Worm (Caenorhabditis elegans) whole organism, young adult: ENCODE measurements around the gene col-130.
A peak's percentile ranks its signal among the peaks of the same experiment; 100 is the strongest.

Experiments used
- B0019.2 ChIP-seq: fragments of 200-800 bp; sonication (Bioruptor generic); conservative IDR thresholded peaks from 2 replicates; pipeline ENCODE4 v1.3.6; 2022; ENCODE audit warnings: missing genetic modification reagents, missing genetic modification characterization, missing compliant biosample characterization
- B0336.3 ChIP-seq: fragments of 200-800 bp; sonication (Bioruptor generic); IDR thresholded peaks from 2 replicates; pipeline ENCODE4 v1.3.6; 2022; ENCODE audit warnings: missing genetic modification characterization, missing compliant biosample characterization
- C17E4.6 ChIP-seq: fragments of 200-800 bp; sonication (Bioruptor generic); IDR thresholded peaks from 2 replicates; pipeline ENCODE4 v1.3.6; 2022; ENCODE audit warnings: missing genetic modification reagents, missing genetic modification characterization, missing compliant biosample characterization
- F10E7.11 ChIP-seq: sonication (generic microtip); optimal IDR thresholded peaks from 2 replicates; lab custom pipeline; 2017; ENCODE audit warnings: mild to moderate bottlenecking, missing genetic modification characterization, moderate library complexity, missing compliant biosample characterization
- F22D6.2 ChIP-seq: sonication (generic microtip); optimal IDR thresholded peaks from 2 replicates; lab custom pipeline; 2016; ENCODE audit warnings: mild to moderate bottlenecking, missing genetic modification characterization, missing compliant biosample characterization
- F23B12.7 ChIP-seq: sonication (generic microtip); optimal IDR thresholded peaks from 2 replicates; lab custom pipeline; 2017; ENCODE audit warnings: missing genetic modification characterization, mild to moderate bottlenecking, missing compliant biosample characterization, antibody characterized with exemption, moderate library complexity; ENCODE audit not compliant: insufficient read depth
- F57A8.1 ChIP-seq: fragments of 200-800 bp; sonication (Bioruptor generic); optimal IDR thresholded peaks from 2 replicates; lab custom pipeline; 2018; ENCODE audit warnings: mild to moderate bottlenecking, missing genetic modification characterization, moderate library complexity, missing compliant biosample characterization
- F57C9.4 ChIP-seq: sonication (generic microtip); optimal IDR thresholded peaks from 2 replicates; lab custom pipeline; 2017; ENCODE audit warnings: mild to moderate bottlenecking, missing genetic modification characterization, missing compliant biosample characterization
- K11D2.4 ChIP-seq: fragments of 200-800 bp; sonication (Bioruptor generic); IDR thresholded peaks from 2 replicates; pipeline ENCODE4 v1.3.6; 2022; ENCODE audit warnings: missing genetic modification reagents, missing genetic modification characterization, missing compliant biosample characterization
- K12H6.12 ChIP-seq: fragments of 200-800 bp; sonication (Bioruptor generic); optimal IDR thresholded peaks from 2 replicates; lab custom pipeline; 2018; ENCODE audit warnings: mild to moderate bottlenecking, missing genetic modification characterization, missing compliant biosample characterization
- T07F8.4 ChIP-seq: sonication (generic microtip); optimal IDR thresholded peaks from 2 replicates; lab custom pipeline; 2016; ENCODE audit warnings: mild to moderate bottlenecking, missing genetic modification characterization, moderate library complexity, missing compliant biosample characterization
- Y53F4B.3 ChIP-seq: fragments of 200-800 bp; sonication (Bioruptor generic); IDR thresholded peaks from 2 replicates; pipeline ENCODE4 v1.3.6; 2022; ENCODE audit warnings: missing genetic modification reagents, missing genetic modification characterization, missing compliant biosample characterization
- Y56A3A.18 ChIP-seq: fragments of 200-800 bp; sonication (Bioruptor generic); IDR thresholded peaks from 2 replicates; pipeline ENCODE4 v1.3.6; 2022; ENCODE audit warnings: missing genetic modification reagents, missing genetic modification characterization, missing compliant biosample characterization
- ZK185.1 ChIP-seq: sonication (generic microtip); optimal IDR thresholded peaks from 2 replicates; lab custom pipeline; 2016; ENCODE audit warnings: mild to moderate bottlenecking, missing genetic modification characterization, missing compliant biosample characterization; ENCODE audit not compliant: poor library complexity, severe bottlenecking
- ama-1 ChIP-seq, 3 experiments: fragments of 150-350 bp in 1 of 3; sonication (generic microtip) in 2 of 3; optimal IDR thresholded peaks; 2 replicates each; lab custom pipeline; 2014 to 2018; ENCODE audit warnings: missing biosample characterization in 2 of 3, missing genetic modification characterization in 2 of 3, missing genetic modification reagents in 2 of 3
- aptf-2 ChIP-seq: fragments of 200-800 bp; sonication (Bioruptor generic); conservative IDR thresholded peaks from 2 replicates; pipeline ENCODE4 v1.3.6; 2022; ENCODE audit warnings: missing genetic modification reagents, missing genetic modification characterization, missing compliant biosample characterization
- aptf-3 ChIP-seq: fragments of 200-800 bp; sonication (Bioruptor generic); IDR thresholded peaks from 2 replicates; pipeline ENCODE4 v1.3.6; 2022; ENCODE audit warnings: missing genetic modification characterization, missing compliant biosample characterization
- athp-1 ChIP-seq: sonication (generic microtip); optimal IDR thresholded peaks from 2 replicates; lab custom pipeline; 2017; ENCODE audit warnings: mild to moderate bottlenecking, missing genetic modification characterization, missing compliant biosample characterization
- attf-3 ChIP-seq: fragments of 200-800 bp; sonication (Bioruptor generic); conservative IDR thresholded peaks from 2 replicates; pipeline ENCODE4 v1.3.6; 2022; ENCODE audit warnings: missing genetic modification reagents, missing genetic modification characterization, missing compliant biosample characterization
- attf-6 ChIP-seq: fragments of 200-800 bp; sonication (Bioruptor generic); IDR thresholded peaks from 2 replicates; pipeline ENCODE4 v1.3.6; 2022; ENCODE audit warnings: missing genetic modification reagents, missing genetic modification characterization, missing compliant biosample characterization
- cebp-1 ChIP-seq, 2 experiments: fragments of 200-800 bp in 1 of 2; sonication (Bioruptor generic) in 1 of 2; sonication (generic microtip) in 1 of 2; IDR thresholded peaks in 1 of 2; optimal IDR thresholded peaks in 1 of 2; 2 replicates each; pipeline versions ENCODE4 v1.3.6 to Lab custom; 2017 to 2022; ENCODE audit warnings: missing compliant biosample characterization in 2 of 2, missing genetic modification characterization in 2 of 2, mild to moderate bottlenecking in 1 of 2, missing genetic modification reagents in 1 of 2, moderate library complexity in 1 of 2
- ceh-100 ChIP-seq: fragments of 200-800 bp; sonication (Bioruptor generic); IDR thresholded peaks from 2 replicates; pipeline ENCODE4 v1.3.6; 2022; ENCODE audit warnings: missing genetic modification reagents, missing genetic modification characterization, missing compliant biosample characterization
- ceh-40 ChIP-seq: fragments of 200-800 bp; sonication (Bioruptor generic); IDR thresholded peaks from 2 replicates; pipeline ENCODE4 v1.3.6; 2022; ENCODE audit warnings: missing genetic modification characterization, missing compliant biosample characterization
- ceh-79 ChIP-seq: sonication (generic microtip); optimal IDR thresholded peaks from 2 replicates; lab custom pipeline; 2017; ENCODE audit warnings: mild to moderate bottlenecking, missing genetic modification characterization, missing compliant biosample characterization
- chd-7 ChIP-seq: sonication (generic microtip); optimal IDR thresholded peaks from 2 replicates; lab custom pipeline; 2016; ENCODE audit warnings: mild to moderate bottlenecking, missing genetic modification characterization, moderate library complexity, missing compliant biosample characterization
- die-1 ChIP-seq: sonication (generic microtip); optimal IDR thresholded peaks from 2 replicates; lab custom pipeline; 2016; ENCODE audit warnings: missing genotype, mild to moderate bottlenecking, missing genetic modification characterization, missing compliant biosample characterization
- dox-1 ChIP-seq: fragments of 200-800 bp; sonication (Bioruptor generic); IDR thresholded peaks from 2 replicates; pipeline ENCODE4 v1.3.6; 2022; ENCODE audit warnings: missing genetic modification reagents, missing genetic modification characterization, missing compliant biosample characterization
- efl-1 ChIP-seq: fragments of 150-350 bp; optimal IDR thresholded peaks from 2 replicates; lab custom pipeline; 2014; ENCODE audit warnings: missing biosample characterization, missing genetic modification reagents, missing genetic modification characterization
- egl-18 ChIP-seq: fragments of 200-800 bp; sonication (Bioruptor generic); IDR thresholded peaks from 2 replicates; pipeline ENCODE4 v1.3.6; 2022; ENCODE audit warnings: missing genetic modification reagents, missing genetic modification characterization, missing compliant biosample characterization
- egrh-3 ChIP-seq: fragments of 200-800 bp; sonication (Bioruptor generic); IDR thresholded peaks from 2 replicates; pipeline ENCODE4 v1.3.6; 2022; ENCODE audit warnings: missing genetic modification reagents, missing genetic modification characterization, missing compliant biosample characterization
- fkh-3 ChIP-seq: sonication (generic microtip); optimal IDR thresholded peaks from 2 replicates; lab custom pipeline; 2016; ENCODE audit warnings: mild to moderate bottlenecking, missing genetic modification characterization, missing compliant biosample characterization
- gei-17 ChIP-seq: fragments of 200-800 bp; sonication (Bioruptor generic); optimal IDR thresholded peaks from 2 replicates; lab custom pipeline; 2018; ENCODE audit warnings: mild to moderate bottlenecking, missing genetic modification characterization, missing compliant biosample characterization
- hlh-26 ChIP-seq: fragments of 200-800 bp; sonication (Bioruptor generic); conservative IDR thresholded peaks from 2 replicates; pipeline ENCODE4 v1.3.6; 2022; ENCODE audit warnings: missing genetic modification reagents, missing genetic modification characterization, missing compliant biosample characterization
- lin-26 ChIP-seq: fragments of 200-800 bp; sonication (Bioruptor generic); IDR thresholded peaks from 2 replicates; pipeline ENCODE4 v1.3.6; 2022; ENCODE audit warnings: missing genetic modification reagents, missing genetic modification characterization, missing compliant biosample characterization
- lin-40 ChIP-seq: sonication (generic microtip); optimal IDR thresholded peaks from 2 replicates; lab custom pipeline; 2016; ENCODE audit warnings: missing genetic modification characterization, mild to moderate bottlenecking, missing compliant biosample characterization, missing genotype, missing genetic modification reagents
- madf-10 ChIP-seq: sonication (generic microtip); optimal IDR thresholded peaks from 2 replicates; lab custom pipeline; 2016; ENCODE audit warnings: mild to moderate bottlenecking, missing genetic modification characterization, missing compliant biosample characterization
- madf-3 ChIP-seq: fragments of 200-800 bp; sonication (Bioruptor generic); IDR thresholded peaks from 2 replicates; pipeline ENCODE4 v1.3.6; 2022; ENCODE audit warnings: missing genetic modification reagents, missing genetic modification characterization, missing compliant biosample characterization
- mes-4 ChIP-seq: sonication (generic microtip); optimal IDR thresholded peaks from 2 replicates; lab custom pipeline; 2016; ENCODE audit warnings: missing genotype, missing genetic modification characterization, missing compliant biosample characterization
- nfya-1 ChIP-seq: sonication (generic microtip); optimal IDR thresholded peaks from 2 replicates; lab custom pipeline; 2017; ENCODE audit warnings: antibody characterized with exemption, missing compliant biosample characterization, missing genetic modification characterization, borderline replicate concordance; ENCODE audit not compliant: insufficient read depth
- nfya-2 ChIP-seq: fragments of 200-800 bp; sonication (Bioruptor generic); IDR thresholded peaks from 2 replicates; pipeline ENCODE4 v1.3.6; 2022; ENCODE audit warnings: missing genetic modification reagents, missing genetic modification characterization, missing compliant biosample characterization
- pbrm-1 ChIP-seq: fragments of 200-800 bp; sonication (Bioruptor generic); IDR thresholded peaks from 2 replicates; pipeline ENCODE4 v1.3.6; 2022; ENCODE audit warnings: missing genetic modification reagents, missing genetic modification characterization, missing compliant biosample characterization
- pha-4 ChIP-seq: fragments of 150-350 bp; sonication (generic microtip); optimal IDR thresholded peaks from 2 replicates; lab custom pipeline; 2014; ENCODE audit warnings: missing biosample characterization, missing genetic modification reagents, missing genetic modification characterization
- sea-2 ChIP-seq: fragments of 200-800 bp; sonication (Bioruptor generic); IDR thresholded peaks from 2 replicates; pipeline ENCODE4 v1.3.6; 2022; ENCODE audit warnings: missing genetic modification characterization, missing compliant biosample characterization
- snpc-4 ChIP-seq, 5 experiments: fragments of 150-350 bp in 1 of 5; sonication (generic microtip) in 4 of 5; optimal IDR thresholded peaks; 2 replicates each; lab custom pipeline; 2014 to 2018; ENCODE audit warnings: missing genetic modification characterization in 5 of 5, missing biosample characterization in 3 of 5, antibody characterized with exemption in 2 of 5, mild to moderate bottlenecking in 2 of 5, missing compliant biosample characterization in 2 of 5, missing genotype in 2 of 5, moderate library complexity in 2 of 5, missing genetic modification reagents in 1 of 5
- tlf-1 ChIP-seq: fragments of 200-800 bp; sonication (Bioruptor generic); optimal IDR thresholded peaks from 2 replicates; lab custom pipeline; 2018; ENCODE audit warnings: mild to moderate bottlenecking, missing genetic modification characterization, missing compliant biosample characterization
- xnd-1 ChIP-seq: sonication (generic microtip); optimal IDR thresholded peaks from 2 replicates; lab custom pipeline; 2016; ENCODE audit warnings: missing genotype, missing genetic modification reagents, missing genetic modification characterization, missing compliant biosample characterization
- ztf-28 ChIP-seq: fragments of 200-800 bp; sonication (Bioruptor generic); IDR thresholded peaks from 2 replicates; pipeline ENCODE4 v1.3.6; 2022; ENCODE audit warnings: missing genetic modification reagents, missing genetic modification characterization, missing compliant biosample characterization

The col-130 gene

ce11 chrIV:12389951-12390350 is 38.4 kb downstream of the col-130 start, which contains the start of gene spe-45 (continued):
- TF ChIP-seq athp-1 (tag; lab: Kevin White, UChicago) (peak; percentile 64), pbrm-1 (GFP tag; lab: Robert Waterston, UW) (peak; percentile 46; the same call in 1 of the 2 replicates), cebp-1 (GFP tag; IDR thresholded peaks at IDR 0.05; lab: Robert Waterston, UW) (no peak), cebp-1 (tag; optimal IDR thresholded peaks at IDR 0.05; lab: Kevin White, UChicago) (no peak), F22D6.2 (tag; lab: Kevin White, UChicago) (no peak), T07F8.4 (tag; lab: Kevin White, UChicago) (no peak), lin-40 (no peak), Y53F4B.3 (no peak), attf-6 (GFP tag; lab: Robert Waterston, UW) (peak; percentile 74; the same call in 1 of the 2 replicates), egl-18 (GFP tag; lab: Robert Waterston, UW) (no peak), efl-1 (no peak), aptf-2 (GFP tag; lab: Robert Waterston, UW) (no peak), egrh-3 (GFP tag; lab: Robert Waterston, UW) (no peak), F23B12.7 (tag; lab: Kevin White, UChicago) (no peak), madf-10 (no peak), nfya-2 (GFP tag; lab: Robert Waterston, UW) (no peak), B0019.2 (GFP tag; lab: Robert Waterston, UW) (no peak), lin-26 (peak; percentile 78), hlh-26 (GFP tag; lab: Robert Waterston, UW) (no peak), Y56A3A.18 (GFP tag; lab: Robert Waterston, UW) (no peak), B0336.3 (GFP tag; lab: Robert Waterston, UW) (peak; percentile 83), nfya-1 (tag; lab: Kevin White, UChicago) (no peak), mes-4 (tag; lab: Kevin White, UChicago) (no peak), aptf-3 (GFP tag; lab: Robert Waterston, UW) (no peak), ceh-100 (GFP tag; lab: Robert Waterston, UW) (peak; percentile 45; the same call in 1 of the 2 replicates), F57C9.4 (tag; lab: Kevin White, UChicago) (no peak), snpc-4 (GFP tag; optimal IDR thresholded peaks at IDR 0.05; lab: Kevin White, UChicago) (no peak), snpc-4 (tag; optimal IDR thresholded peaks at IDR 0.05; lab: Kevin White, UChicago) (peak in 2 of 4 experiments; percentile 15 to 47), ceh-40 (GFP tag; lab: Robert Waterston, UW) (no peak), K12H6.12 (tag; lab: Kevin White, UChicago) (no peak), dox-1 (GFP tag; lab: Robert Waterston, UW) (no peak; the same call in 1 of the 2 replicates), ama-1 (optimal IDR thresholded peaks at IDR 0.05; lab: Kevin White, UChicago) (no peak), ama-1 (GFP tag; optimal IDR thresholded peaks at IDR 0.05; lab: Kevin White, UChicago) (peak in 1 of 2 experiments; percentile 74), madf-3 (GFP tag; lab: Robert Waterston, UW) (peak; percentile 41; the same call in 1 of the 2 replicates), chd-7 (tag; lab: Kevin White, UChicago) (no peak), ZK185.1 (tag; lab: Kevin White, UChicago) (no peak), tlf-1 (GFP tag; lab: Kevin White, UChicago) (no peak), die-1 (tag; lab: Kevin White, UChicago) (no peak), F10E7.11 (tag; lab: Kevin White, UChicago) (no peak), gei-17 (GFP tag; lab: Kevin White, UChicago) (no peak), attf-3 (no peak), F57A8.1 (GFP tag; lab: Kevin White, UChicago) (no peak), K11D2.4 (no peak), ceh-79 (tag; lab: Kevin White, UChicago) (no peak), pha-4 (tag; lab: Kevin White, UChicago) (no peak), C17E4.6 (no peak), sea-2 (GFP tag; lab: Robert Waterston, UW) (no peak), xnd-1 (tag; lab: Kevin White, UChicago) (no peak), fkh-3 (tag; lab: Kevin White, UChicago) (no peak), ztf-28 (GFP tag; lab: Robert Waterston, UW) (no peak)
